Fruit fly (Drosophila melanogaster) whole organism, embryonic: ENCODE data around the gene CG33120.

Experiments
- Atf3 ChIP-seq: fragments of 200-800 bp; sonication (Bioruptor generic); optimal IDR thresholded peaks from 3 replicates; lab custom pipeline; 2016; ENCODE audit warnings: missing biosample characterization, missing genetic modification characterization
- BtbVII ChIP-seq: fragments of 200-800 bp; sonication (Bioruptor generic); optimal IDR thresholded peaks from 3 replicates; lab custom pipeline; 2017; ENCODE audit warnings: missing biosample characterization, mild to moderate bottlenecking, missing genetic modification characterization
- CG10267 ChIP-seq: fragments of 200-800 bp; sonication (Bioruptor generic); optimal IDR thresholded peaks from 2 replicates; lab custom pipeline; 2018; ENCODE audit warnings: missing biosample characterization, mild to moderate bottlenecking, missing genetic modification characterization, moderate library complexity
- CG10565 ChIP-seq: fragments of 200-800 bp; sonication (Bioruptor generic); optimal IDR thresholded peaks from 3 replicates; lab custom pipeline; 2016; ENCODE audit warnings: missing biosample characterization, mild to moderate bottlenecking, missing genetic modification characterization
- CG11456 ChIP-seq: fragments of 200-800 bp; sonication (Bioruptor generic); IDR thresholded peaks from 3 replicates; pipeline ENCODE4 v1.3.6; 2022; ENCODE audit warnings: missing biosample characterization, missing genetic modification characterization
- CG16813 ChIP-seq: fragments of 200-800 bp; sonication (Bioruptor generic); IDR thresholded peaks from 3 replicates; pipeline ENCODE4 v1.3.6; 2022; ENCODE audit warnings: missing biosample characterization, missing genetic modification characterization; ENCODE audit not compliant: partially characterized antibody
- CG1792 ChIP-seq: fragments of 200-800 bp; sonication (Bioruptor generic); optimal IDR thresholded peaks from 2 replicates; lab custom pipeline; 2016; ENCODE audit warnings: missing biosample characterization, missing genetic modification characterization
- CG18764 ChIP-seq: fragments of 200-800 bp; sonication (Bioruptor generic); optimal IDR thresholded peaks from 3 replicates; lab custom pipeline; 2016; ENCODE audit warnings: missing biosample characterization, missing genetic modification characterization
- CG3065 ChIP-seq: fragments of 200-800 bp; sonication (Bioruptor generic); optimal IDR thresholded peaks from 2 replicates; lab custom pipeline; 2016; ENCODE audit warnings: missing biosample characterization, missing genetic modification characterization
- CG32772 ChIP-seq: fragments of 200-800 bp; sonication (Bioruptor generic); IDR thresholded peaks from 2 replicates; pipeline ENCODE4 v1.3.6; 2022; ENCODE audit warnings: missing biosample characterization, missing genetic modification characterization
- CG3847 ChIP-seq: fragments of 200-800 bp; sonication (Bioruptor generic); IDR thresholded peaks from 2 replicates; pipeline ENCODE4 v1.3.6; 2022; ENCODE audit warnings: missing biosample characterization, missing genetic modification characterization
- CG42726 ChIP-seq: fragments of 200-800 bp; sonication (Bioruptor generic); IDR thresholded peaks from 2 replicates; pipeline ENCODE4 v1.3.6; 2022; ENCODE audit warnings: missing biosample characterization, missing genetic modification characterization; ENCODE audit not compliant: partially characterized antibody
- CG5245 ChIP-seq: fragments of 200-800 bp; sonication (Bioruptor generic); optimal IDR thresholded peaks from 3 replicates; lab custom pipeline; 2016; ENCODE audit warnings: missing biosample characterization, missing genetic modification characterization
- CoRest ChIP-seq: fragments of 200-800 bp; sonication (Bioruptor generic); optimal IDR thresholded peaks from 3 replicates; lab custom pipeline; 2018; ENCODE audit warnings: missing biosample characterization, mild to moderate bottlenecking, missing genetic modification characterization, moderate library complexity
- D19A ChIP-seq: fragments of 200-800 bp; optimal IDR thresholded peaks from 3 replicates; lab custom pipeline; 2019; ENCODE audit warnings: missing biosample characterization, mild to moderate bottlenecking, missing genetic modification characterization, moderate library complexity
- Dll ChIP-seq: fragments of 200-800 bp; sonication (Bioruptor generic); IDR thresholded peaks from 4 replicates; pipeline ENCODE4 v1.3.6; 2022; ENCODE audit warnings: missing biosample characterization, missing genetic modification characterization; ENCODE audit not compliant: partially characterized antibody
- GATAe ChIP-seq: fragments of 200-800 bp; sonication (Bioruptor generic); conservative IDR thresholded peaks from 2 replicates; pipeline ENCODE4 v1.3.6; 2022; ENCODE audit warnings: missing biosample characterization, missing genetic modification characterization
- Hmr ChIP-seq: fragments of 200-800 bp; sonication (Bioruptor generic); optimal IDR thresholded peaks from 3 replicates; lab custom pipeline; 2017; ENCODE audit warnings: mild to moderate bottlenecking, missing biosample characterization, missing genetic modification reagents, missing genetic modification characterization
- Jarid2 ChIP-seq: fragments of 200-800 bp; sonication (Bioruptor generic); optimal IDR thresholded peaks from 3 replicates; lab custom pipeline; 2017; ENCODE audit warnings: mild to moderate bottlenecking, missing biosample characterization, missing genetic modification reagents, missing genetic modification characterization
- MBD-R2 ChIP-seq: fragments of 200-800 bp; sonication (Bioruptor generic); IDR thresholded peaks from 2 replicates; pipeline ENCODE4 v1.3.6; 2022; ENCODE audit warnings: missing biosample characterization, missing genetic modification characterization
- Nf-YA ChIP-seq: fragments of 200-800 bp; sonication (Bioruptor generic); IDR thresholded peaks from 2 replicates; pipeline ENCODE4 v1.3.6; 2022; ENCODE audit warnings: missing biosample characterization, missing genetic modification characterization
- Nf-YC ChIP-seq: fragments of 200-800 bp; optimal IDR thresholded peaks from 3 replicates; lab custom pipeline; 2019; ENCODE audit warnings: missing biosample characterization, mild to moderate bottlenecking, missing genetic modification characterization, moderate library complexity
- Six4 ChIP-seq: fragments of 200-800 bp; sonication (Bioruptor generic); optimal IDR thresholded peaks from 2 replicates; lab custom pipeline; 2016; ENCODE audit warnings: missing biosample characterization, missing genetic modification characterization
- Trl ChIP-seq, 3 experiments: fragments of >200 bp in 2 of 3; fragments of 200-800 bp in 1 of 3; sonication (Bioruptor generic) in 1 of 3; optimal IDR thresholded peaks; 2 replicates in 1 of 3; 3 replicates in 2 of 3; lab custom pipeline; 2016 to 2017; ENCODE audit warnings: missing biosample characterization in 1 of 3, missing genetic modification characterization in 1 of 3
- Usf ChIP-seq: fragments of 200-800 bp; sonication (Bioruptor generic); optimal IDR thresholded peaks from 2 replicates; lab custom pipeline; 2017; ENCODE audit warnings: missing genotype, missing biosample characterization, missing genetic modification characterization
- ab ChIP-seq: fragments of 200-800 bp; sonication (Bioruptor generic); optimal IDR thresholded peaks from 2 replicates; lab custom pipeline; 2016; ENCODE audit warnings: missing biosample characterization, missing genetic modification characterization
- amos ChIP-seq: fragments of 200-800 bp; sonication (Bioruptor generic); IDR thresholded peaks from 2 replicates; pipeline ENCODE4 v1.3.6; 2022; ENCODE audit warnings: missing biosample characterization, missing genetic modification characterization; ENCODE audit not compliant: partially characterized antibody
- ash1 ChIP-seq: fragments of 200-800 bp; sonication (Bioruptor generic); optimal IDR thresholded peaks from 2 replicates; lab custom pipeline; 2018; ENCODE audit warnings: missing biosample characterization, mild to moderate bottlenecking, missing genetic modification characterization
- cad ChIP-seq: fragments of >200 bp; optimal IDR thresholded peaks from 2 replicates; lab custom pipeline; 2017; ENCODE audit warnings: missing biosample characterization, missing genetic modification characterization
- cg ChIP-seq: fragments of 200-800 bp; sonication (Bioruptor generic); optimal IDR thresholded peaks from 3 replicates; lab custom pipeline; 2019; ENCODE audit warnings: missing biosample characterization, mild to moderate bottlenecking, missing genetic modification characterization, moderate library complexity
- croc ChIP-seq: fragments of 200-800 bp; sonication (Bioruptor generic); conservative IDR thresholded peaks from 3 replicates; pipeline ENCODE4 v1.3.6; 2022; ENCODE audit warnings: missing biosample characterization, missing genetic modification characterization
- crol ChIP-seq: fragments of 200-800 bp; sonication (Bioruptor generic); IDR thresholded peaks from 2 replicates; pipeline ENCODE4 v1.3.6; 2022; ENCODE audit warnings: missing biosample characterization, missing genetic modification characterization
- crp ChIP-seq, 2 experiments: fragments of 200-800 bp; sonication (Bioruptor generic); optimal IDR thresholded peaks; 2 replicates in 1 of 2; 3 replicates in 1 of 2; lab custom pipeline; 2017; ENCODE audit warnings: missing biosample characterization in 2 of 2, missing genetic modification characterization in 2 of 2, mild to moderate bottlenecking in 1 of 2, moderate library complexity in 1 of 2
- da ChIP-seq: fragments of 200-800 bp; sonication (Bioruptor generic); optimal IDR thresholded peaks from 2 replicates; lab custom pipeline; 2016; ENCODE audit warnings: missing biosample characterization, missing genetic modification characterization
- dati ChIP-seq: fragments of 200-800 bp; sonication (Bioruptor generic); IDR thresholded peaks from 2 replicates; pipeline ENCODE4 v1.3.6; 2022; ENCODE audit warnings: missing biosample characterization, missing genetic modification characterization
- ewg ChIP-seq: fragments of 200-800 bp; sonication (Bioruptor generic); optimal IDR thresholded peaks from 3 replicates; lab custom pipeline; 2017; ENCODE audit warnings: mild to moderate bottlenecking, missing biosample characterization, missing genetic modification reagents, missing genetic modification characterization
- exex ChIP-seq: fragments of 200-800 bp; sonication (Bioruptor generic); optimal IDR thresholded peaks from 4 replicates; lab custom pipeline; 2018; ENCODE audit warnings: missing biosample characterization, mild to moderate bottlenecking, missing genetic modification characterization, moderate library complexity
- ham ChIP-seq: fragments of 200-800 bp; sonication (Bioruptor generic); IDR thresholded peaks from 2 replicates; pipeline ENCODE4 v1.3.6; 2022; ENCODE audit warnings: missing biosample characterization, missing genetic modification characterization
- hth ChIP-seq: fragments of >200 bp; optimal IDR thresholded peaks from 2 replicates; lab custom pipeline; 2017; ENCODE audit warnings: inconsistent platforms
- mld ChIP-seq: fragments of 200-800 bp; sonication (Bioruptor generic); IDR thresholded peaks from 3 replicates; pipeline ENCODE4 v1.3.6; 2022; ENCODE audit warnings: missing biosample characterization, missing genetic modification characterization; ENCODE audit not compliant: partially characterized antibody
- nerfin-1 ChIP-seq: fragments of 200-800 bp; sonication (Bioruptor generic); optimal IDR thresholded peaks from 3 replicates; lab custom pipeline; 2019; ENCODE audit warnings: missing biosample characterization, mild to moderate bottlenecking, missing genetic modification characterization, moderate library complexity
- nerfin-2 ChIP-seq: fragments of 200-800 bp; sonication (Bioruptor generic); IDR thresholded peaks from 2 replicates; pipeline ENCODE4 v1.3.6; 2022; ENCODE audit warnings: missing biosample characterization, missing genetic modification characterization; ENCODE audit not compliant: partially characterized antibody
- pfk ChIP-seq: fragments of 200-800 bp; sonication (Bioruptor generic); optimal IDR thresholded peaks from 2 replicates; lab custom pipeline; 2018; ENCODE audit warnings: missing biosample characterization, mild to moderate bottlenecking, missing genetic modification characterization, moderate library complexity
- seq ChIP-seq: fragments of 200-800 bp; sonication (Bioruptor generic); IDR thresholded peaks from 2 replicates; pipeline ENCODE4 v1.3.6; 2022; ENCODE audit warnings: missing biosample characterization, missing genetic modification characterization
- sqz ChIP-seq: fragments of 200-800 bp; sonication (Bioruptor generic); optimal IDR thresholded peaks from 3 replicates; lab custom pipeline; 2018; ENCODE audit warnings: missing biosample characterization, mild to moderate bottlenecking, missing genetic modification characterization
- sr ChIP-seq: fragments of 200-800 bp; sonication (Bioruptor generic); IDR thresholded peaks from 3 replicates; pipeline ENCODE4 v1.3.6; 2022; ENCODE audit warnings: missing biosample characterization, missing genetic modification characterization
- sug ChIP-seq: fragments of 200-800 bp; optimal IDR thresholded peaks from 2 replicates; lab custom pipeline; 2019; ENCODE audit warnings: missing biosample characterization, mild to moderate bottlenecking, missing genetic modification characterization, moderate library complexity
- unc-4 ChIP-seq: fragments of 200-800 bp; sonication (Bioruptor generic); IDR thresholded peaks from 2 replicates; pipeline ENCODE4 v1.3.6; 2022; ENCODE audit warnings: missing biosample characterization, missing genetic modification characterization; ENCODE audit not compliant: partially characterized antibody
- zen ChIP-seq: fragments of 200-800 bp; sonication (Bioruptor generic); optimal IDR thresholded peaks from 3 replicates; lab custom pipeline; 2018; ENCODE audit warnings: missing biosample characterization, mild to moderate bottlenecking, missing genetic modification characterization, moderate library complexity
- zen2 ChIP-seq: fragments of 200-800 bp; sonication (Bioruptor generic); IDR thresholded peaks from 3 replicates; pipeline ENCODE4 v1.3.6; 2022; ENCODE audit warnings: missing biosample characterization, missing genetic modification characterization; ENCODE audit not compliant: partially characterized antibody

The CG33120 gene

DNA sequence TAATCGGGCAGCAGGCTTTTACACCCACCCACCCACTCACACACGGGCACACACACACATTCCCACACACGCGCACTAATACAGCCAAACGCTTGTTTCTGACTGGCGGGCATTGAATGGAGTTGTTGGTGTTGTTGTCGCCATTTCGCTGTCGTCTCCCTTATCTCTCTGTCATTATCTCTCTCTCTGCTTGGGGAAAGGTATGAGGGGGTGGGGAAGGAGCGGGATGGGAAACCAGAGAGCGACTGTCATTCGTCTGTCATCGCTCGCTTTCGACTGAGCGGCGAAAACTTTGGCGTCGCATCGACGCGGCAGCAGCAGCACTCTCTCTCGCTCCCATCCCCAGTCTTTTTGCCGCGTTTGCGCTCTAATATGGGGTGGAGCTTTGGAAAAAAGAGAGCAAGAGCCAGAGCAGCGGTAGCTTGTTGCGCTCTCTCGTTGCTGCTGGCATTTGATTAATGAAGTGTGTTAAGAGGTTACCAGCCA lies 48.4 kb downstream of the CG33120 start (continued):
- TF ChIP-seq dati (GFP tag; lab: Robert Waterston, UW) (no peak), zen (tag; lab: Kevin White, UChicago) (no peak), seq (GFP tag; lab: Robert Waterston, UW) (peak; percentile 61; the same call in 1 of the 2 replicates), CG11456 (GFP tag; lab: Robert Waterston, UW) (no peak), CG16813 (GFP tag; lab: Robert Waterston, UW) (no peak), da (GFP tag; lab: Kevin White, UChicago) (no peak), CG3065 (GFP tag; lab: Kevin White, UChicago) (no peak), Usf (GFP tag; lab: Kevin White, UChicago) (no peak), cg (GFP tag; lab: Kevin White, UChicago) (peak; percentile 89), zen2 (GFP tag; lab: Robert Waterston, UW) (0 out of 3 replicates have a peak, but pooled peaks have one; percentile 14), ham (GFP tag; lab: Robert Waterston, UW) (peak; percentile 45; the same call in 1 of the 2 replicates), BtbVII (GFP tag; lab: Kevin White, UChicago) (no peak), unc-4 (no peak), CG10267 (no peak), CG5245 (GFP tag; lab: Kevin White, UChicago) (no peak), ash1 (GFP tag; lab: Kevin White, UChicago) (no peak), sqz (GFP tag; lab: Kevin White, UChicago) (no peak), pfk (GFP tag; lab: Kevin White, UChicago) (no peak), exex (tag; lab: Kevin White, UChicago) (peak; percentile 13), Jarid2 (GFP tag; lab: Kevin White, UChicago) (peak; percentile 29), GATAe (peak; percentile 73), CG18764 (no peak), CG3847 (no peak), amos (GFP tag; lab: Robert Waterston, UW) (no peak), croc (GFP tag; lab: Robert Waterston, UW) (no peak), Six4 (GFP tag; lab: Kevin White, UChicago) (no peak), Hmr (GFP tag; lab: Kevin White, UChicago) (no peak), cad (GFP tag; lab: Kevin White, UChicago) (no peak), MBD-R2 (no peak), crp (GFP tag; optimal IDR thresholded peaks at IDR 0.05; lab: Kevin White, UChicago) (no peak), mld (no peak), sug (peak; percentile 35), sr (GFP tag; lab: Robert Waterston, UW) (peak; percentile 67; the same call in 2 of the 3 replicates), D19A (no peak), ab (GFP tag; lab: Kevin White, UChicago) (no peak), CG42726 (GFP tag; lab: Robert Waterston, UW) (no peak), Trl (optimal IDR thresholded peaks at IDR 0.05; lab: Kevin White, UChicago) (peak; percentile 87 to 94), Trl (GFP tag; optimal IDR thresholded peaks at IDR 0.05; lab: Kevin White, UChicago) (peak; percentile 15), CG10565 (GFP tag; lab: Kevin White, UChicago) (no peak), CG32772 (GFP tag; lab: Robert Waterston, UW) (no peak), Nf-YC (tag; lab: Kevin White, UChicago) (peak; percentile 99), ewg (GFP tag; lab: Kevin White, UChicago) (peak; percentile 79), Nf-YA (GFP tag; lab: Robert Waterston, UW) (peak; percentile 83), nerfin-2 (GFP tag; lab: Robert Waterston, UW) (no peak), hth (lab: Kevin White, UChicago) (no peak), nerfin-1 (tag; lab: Kevin White, UChicago) (peak; percentile 32), Atf3 (GFP tag; lab: Kevin White, UChicago) (no peak), CoRest (tag; lab: Kevin White, UChicago) (peak; percentile 6), crol (GFP tag; lab: Robert Waterston, UW) (peak; percentile 85), Dll (GFP tag; lab: Robert Waterston, UW) (peak; percentile 54; the same call in 2 of the 4 replicates), CG1792 (GFP tag; lab: Kevin White, UChicago) (no peak)
